Worm (Caenorhabditis elegans) whole organism, young adult: ENCODE results near the gene R12B2.2.

Experiments
- B0019.2 ChIP-seq: fragments of 200-800 bp; sonication (Bioruptor generic); conservative IDR thresholded peaks from 2 replicates; pipeline ENCODE4 v1.3.6; 2022; ENCODE audit warnings: missing genetic modification reagents, missing genetic modification characterization, missing compliant biosample characterization
- B0261.1 ChIP-seq: sonication (generic microtip); optimal IDR thresholded peaks from 2 replicates; lab custom pipeline; 2016; ENCODE audit warnings: mild to moderate bottlenecking, missing genetic modification characterization, moderate library complexity, missing compliant biosample characterization
- C06A6.2 ChIP-seq: fragments of 200-800 bp; sonication (Bioruptor generic); conservative IDR thresholded peaks from 2 replicates; pipeline ENCODE4 v1.3.6; 2022; ENCODE audit warnings: missing genetic modification characterization, missing compliant biosample characterization
- C17E4.6 ChIP-seq: fragments of 200-800 bp; sonication (Bioruptor generic); IDR thresholded peaks from 2 replicates; pipeline ENCODE4 v1.3.6; 2022; ENCODE audit warnings: missing genetic modification reagents, missing genetic modification characterization, missing compliant biosample characterization
- F10E7.11 ChIP-seq: sonication (generic microtip); optimal IDR thresholded peaks from 2 replicates; lab custom pipeline; 2017; ENCODE audit warnings: mild to moderate bottlenecking, missing genetic modification characterization, moderate library complexity, missing compliant biosample characterization
- F23B12.7 ChIP-seq: sonication (generic microtip); optimal IDR thresholded peaks from 2 replicates; lab custom pipeline; 2017; ENCODE audit warnings: missing genetic modification characterization, mild to moderate bottlenecking, missing compliant biosample characterization, antibody characterized with exemption, moderate library complexity; ENCODE audit not compliant: insufficient read depth
- F49E8.2 ChIP-seq: sonication (generic microtip); optimal IDR thresholded peaks from 3 replicates; lab custom pipeline; 2017; ENCODE audit warnings: missing genetic modification characterization, mild to moderate bottlenecking, missing compliant biosample characterization, antibody characterized with exemption, moderate library complexity; ENCODE audit not compliant: insufficient read depth
- F55B11.4 ChIP-seq: sonication (generic microtip); optimal IDR thresholded peaks from 2 replicates; lab custom pipeline; 2016; ENCODE audit warnings: missing compliant biosample characterization, missing genetic modification characterization, borderline replicate concordance; ENCODE audit not compliant: insufficient read depth
- F57C9.4 ChIP-seq: sonication (generic microtip); optimal IDR thresholded peaks from 2 replicates; lab custom pipeline; 2017; ENCODE audit warnings: mild to moderate bottlenecking, missing genetic modification characterization, missing compliant biosample characterization
- K11D2.4 ChIP-seq: fragments of 200-800 bp; sonication (Bioruptor generic); IDR thresholded peaks from 2 replicates; pipeline ENCODE4 v1.3.6; 2022; ENCODE audit warnings: missing genetic modification reagents, missing genetic modification characterization, missing compliant biosample characterization
- K12H6.12 ChIP-seq: fragments of 200-800 bp; sonication (Bioruptor generic); optimal IDR thresholded peaks from 2 replicates; lab custom pipeline; 2018; ENCODE audit warnings: mild to moderate bottlenecking, missing genetic modification characterization, missing compliant biosample characterization
- T26A5.8 ChIP-seq: sonication (generic microtip); optimal IDR thresholded peaks from 2 replicates; lab custom pipeline; 2016; ENCODE audit warnings: missing genetic modification characterization, missing compliant biosample characterization
- Y53F4B.3 ChIP-seq: fragments of 200-800 bp; sonication (Bioruptor generic); IDR thresholded peaks from 2 replicates; pipeline ENCODE4 v1.3.6; 2022; ENCODE audit warnings: missing genetic modification reagents, missing genetic modification characterization, missing compliant biosample characterization
- Y56A3A.18 ChIP-seq: fragments of 200-800 bp; sonication (Bioruptor generic); IDR thresholded peaks from 2 replicates; pipeline ENCODE4 v1.3.6; 2022; ENCODE audit warnings: missing genetic modification reagents, missing genetic modification characterization, missing compliant biosample characterization
- Y79H2A.3 ChIP-seq: fragments of 200-800 bp; sonication (Bioruptor generic); conservative IDR thresholded peaks from 2 replicates; pipeline ENCODE4 v1.3.6; 2022; ENCODE audit warnings: missing genetic modification reagents, missing genetic modification characterization, missing compliant biosample characterization
- aptf-2 ChIP-seq: fragments of 200-800 bp; sonication (Bioruptor generic); conservative IDR thresholded peaks from 2 replicates; pipeline ENCODE4 v1.3.6; 2022; ENCODE audit warnings: missing genetic modification reagents, missing genetic modification characterization, missing compliant biosample characterization
- bed-2 ChIP-seq: fragments of 200-800 bp; sonication (Bioruptor generic); IDR thresholded peaks from 2 replicates; pipeline ENCODE4 v1.3.6; 2022; ENCODE audit warnings: missing genetic modification reagents, missing genetic modification characterization, missing compliant biosample characterization
- cebp-2 ChIP-seq: fragments of 200-800 bp; sonication (Bioruptor generic); IDR thresholded peaks from 2 replicates; pipeline ENCODE4 v1.3.6; 2022; ENCODE audit warnings: missing genetic modification characterization, missing compliant biosample characterization
- chd-7 ChIP-seq: sonication (generic microtip); optimal IDR thresholded peaks from 2 replicates; lab custom pipeline; 2016; ENCODE audit warnings: mild to moderate bottlenecking, missing genetic modification characterization, moderate library complexity, missing compliant biosample characterization
- dox-1 ChIP-seq: fragments of 200-800 bp; sonication (Bioruptor generic); IDR thresholded peaks from 2 replicates; pipeline ENCODE4 v1.3.6; 2022; ENCODE audit warnings: missing genetic modification reagents, missing genetic modification characterization, missing compliant biosample characterization
- efl-1 ChIP-seq: fragments of 150-350 bp; optimal IDR thresholded peaks from 2 replicates; lab custom pipeline; 2014; ENCODE audit warnings: missing biosample characterization, missing genetic modification reagents, missing genetic modification characterization
- egl-44 ChIP-seq: fragments of 200-800 bp; sonication (Bioruptor generic); IDR thresholded peaks from 2 replicates; pipeline ENCODE4 v1.3.6; 2022; ENCODE audit warnings: missing genetic modification reagents, missing genetic modification characterization, missing compliant biosample characterization
- ekl-4 ChIP-seq: fragments of 200-800 bp; sonication (Bioruptor generic); IDR thresholded peaks from 2 replicates; pipeline ENCODE4 v1.3.6; 2022; ENCODE audit warnings: missing genetic modification reagents, missing genetic modification characterization, missing compliant biosample characterization
- ets-4 ChIP-seq: fragments of 200-800 bp; sonication (Bioruptor generic); optimal IDR thresholded peaks from 2 replicates; lab custom pipeline; 2018; ENCODE audit warnings: mild to moderate bottlenecking, missing genetic modification characterization, missing compliant biosample characterization
- fkh-3 ChIP-seq: sonication (generic microtip); optimal IDR thresholded peaks from 2 replicates; lab custom pipeline; 2016; ENCODE audit warnings: mild to moderate bottlenecking, missing genetic modification characterization, missing compliant biosample characterization
- let-526 ChIP-seq: fragments of 200-800 bp; sonication (Bioruptor generic); IDR thresholded peaks from 2 replicates; pipeline ENCODE4 v1.3.6; 2022; ENCODE audit warnings: missing genetic modification reagents, missing genetic modification characterization, missing compliant biosample characterization
- lin-26 ChIP-seq: fragments of 200-800 bp; sonication (Bioruptor generic); IDR thresholded peaks from 2 replicates; pipeline ENCODE4 v1.3.6; 2022; ENCODE audit warnings: missing genetic modification reagents, missing genetic modification characterization, missing compliant biosample characterization
- lin-54 ChIP-seq: fragments of 200-800 bp; sonication (Bioruptor generic); optimal IDR thresholded peaks from 2 replicates; lab custom pipeline; 2018; ENCODE audit warnings: mild to moderate bottlenecking, missing genetic modification characterization, missing compliant biosample characterization
- lsl-1 ChIP-seq: fragments of 200-800 bp; sonication (Bioruptor generic); optimal IDR thresholded peaks from 2 replicates; lab custom pipeline; 2018; ENCODE audit warnings: mild to moderate bottlenecking, missing genetic modification characterization, moderate library complexity, missing compliant biosample characterization
- madf-3 ChIP-seq: fragments of 200-800 bp; sonication (Bioruptor generic); IDR thresholded peaks from 2 replicates; pipeline ENCODE4 v1.3.6; 2022; ENCODE audit warnings: missing genetic modification reagents, missing genetic modification characterization, missing compliant biosample characterization
- madf-6 ChIP-seq: fragments of 200-800 bp; sonication (Bioruptor generic); IDR thresholded peaks from 2 replicates; pipeline ENCODE4 v1.3.6; 2022; ENCODE audit warnings: missing genetic modification reagents, missing genetic modification characterization, missing compliant biosample characterization
- nfya-1 ChIP-seq: sonication (generic microtip); optimal IDR thresholded peaks from 2 replicates; lab custom pipeline; 2017; ENCODE audit warnings: antibody characterized with exemption, missing compliant biosample characterization, missing genetic modification characterization, borderline replicate concordance; ENCODE audit not compliant: insufficient read depth
- nhr-120 ChIP-seq: fragments of 200-800 bp; sonication (Bioruptor generic); IDR thresholded peaks from 2 replicates; pipeline ENCODE4 v1.3.6; 2022; ENCODE audit warnings: missing genetic modification characterization, missing compliant biosample characterization
- rcor-1 ChIP-seq: fragments of 200-800 bp; sonication (Bioruptor generic); IDR thresholded peaks from 2 replicates; pipeline ENCODE4 v1.3.6; 2022; ENCODE audit warnings: missing genetic modification reagents, missing genetic modification characterization, missing compliant biosample characterization
- rec-8 ChIP-seq, 2 experiments: sonication (generic microtip); optimal IDR thresholded peaks; 2 replicates each; lab custom pipeline; 2016; ENCODE audit warnings: mild to moderate bottlenecking in 2 of 2, missing genetic modification characterization in 2 of 2, missing genetic modification reagents in 2 of 2, missing genotype in 2 of 2, missing biosample characterization in 1 of 2, missing compliant biosample characterization in 1 of 2, moderate library complexity in 1 of 2
- repo-1 ChIP-seq: sonication (generic microtip); optimal IDR thresholded peaks from 2 replicates; lab custom pipeline; 2017; ENCODE audit warnings: mild to moderate bottlenecking, missing genetic modification characterization, missing compliant biosample characterization
- rpc-1 ChIP-seq, 2 experiments: fragments of 150-350 bp in 1 of 2; sonication (generic microtip) in 1 of 2; optimal IDR thresholded peaks; 2 replicates each; lab custom pipeline; 2014 to 2018; ENCODE audit warnings: missing biosample characterization in 1 of 2, missing genetic modification characterization in 1 of 2, missing genetic modification reagents in 1 of 2, missing genotype in 1 of 2
- sea-2 ChIP-seq: fragments of 200-800 bp; sonication (Bioruptor generic); IDR thresholded peaks from 2 replicates; pipeline ENCODE4 v1.3.6; 2022; ENCODE audit warnings: missing genetic modification characterization, missing compliant biosample characterization
- snpc-1.3 ChIP-seq: sonication (generic microtip); optimal IDR thresholded peaks from 2 replicates; lab custom pipeline; 2017; ENCODE audit warnings: missing genetic modification characterization, mild to moderate bottlenecking, missing compliant biosample characterization, antibody characterized with exemption, moderate library complexity, missing genotype, missing genetic modification reagents; ENCODE audit not compliant: insufficient read depth
- snpc-4 ChIP-seq, 5 experiments: fragments of 150-350 bp in 1 of 5; sonication (generic microtip) in 4 of 5; optimal IDR thresholded peaks; 2 replicates each; lab custom pipeline; 2014 to 2018; ENCODE audit warnings: missing genetic modification characterization in 5 of 5, missing biosample characterization in 3 of 5, antibody characterized with exemption in 2 of 5, mild to moderate bottlenecking in 2 of 5, missing compliant biosample characterization in 2 of 5, missing genotype in 2 of 5, moderate library complexity in 2 of 5, missing genetic modification reagents in 1 of 5
- somi-1 ChIP-seq: fragments of 200-800 bp; sonication (Bioruptor generic); optimal IDR thresholded peaks from 2 replicates; lab custom pipeline; 2018; ENCODE audit warnings: mild to moderate bottlenecking, missing genetic modification characterization, missing compliant biosample characterization
- unc-130 ChIP-seq: sonication (generic microtip); optimal IDR thresholded peaks from 2 replicates; lab custom pipeline; 2016; ENCODE audit warnings: missing genetic modification reagents, missing genetic modification characterization, missing compliant biosample characterization
- unc-62 ChIP-seq: fragments of 150-350 bp; optimal IDR thresholded peaks from 2 replicates; lab custom pipeline; 2014; ENCODE audit warnings: missing biosample characterization, missing genetic modification reagents, missing genetic modification characterization
- ztf-3 ChIP-seq: fragments of 200-800 bp; sonication (Bioruptor generic); optimal IDR thresholded peaks from 2 replicates; lab custom pipeline; 2018; ENCODE audit warnings: mild to moderate bottlenecking, missing genetic modification characterization, missing compliant biosample characterization

The R12B2.2 gene

ce11 chrIII:5790550-5790949 is 16.3 kb upstream of the R12B2.2 start, which contains the start of gene rev-3:
rev-3 (minus strand) TSS chrIII:5790650.
- TF ChIP-seq ekl-4 (GFP tag; lab: Robert Waterston, UW) (no peak), lsl-1 (peak; percentile 37)

DNA sequence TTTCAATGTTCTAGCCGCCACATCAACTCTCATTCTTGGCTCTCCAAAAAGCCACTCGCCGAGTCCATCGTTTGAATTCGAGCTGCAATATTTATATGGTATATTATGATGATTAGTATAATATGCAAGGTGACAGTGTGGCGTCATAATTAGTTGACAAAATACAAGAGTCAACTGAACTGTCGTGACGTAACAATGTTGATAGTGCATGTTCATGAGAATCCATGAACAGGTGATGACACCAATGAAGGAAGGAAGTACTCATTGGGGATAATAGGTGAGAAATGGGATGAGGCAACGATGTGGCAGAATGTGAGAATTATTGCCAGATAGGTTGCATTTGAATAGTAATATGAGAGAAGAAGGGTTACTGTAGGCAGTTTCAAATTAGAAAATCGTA is 11.8 kb upstream of the R12B2.2 start:
- TF ChIP-seq rcor-1 (no peak), unc-130 (no peak), B0261.1 (tag; lab: Kevin White, UChicago) (no peak), F23B12.7 (tag; lab: Kevin White, UChicago) (no peak), bed-2 (no peak), fkh-3 (tag; lab: Kevin White, UChicago) (no peak), Y53F4B.3 (GFP tag; lab: Robert Waterston, UW) (no peak), rpc-1 (optimal IDR thresholded peaks at IDR 0.05; lab: Kevin White, UChicago) (no peak), rpc-1 (tag; optimal IDR thresholded peaks at IDR 0.05; lab: Kevin White, UChicago) (no peak), F10E7.11 (tag; lab: Kevin White, UChicago) (no peak), egl-44 (GFP tag; lab: Robert Waterston, UW) (no peak), nhr-120 (no peak), sea-2 (GFP tag; lab: Robert Waterston, UW) (no peak), chd-7 (no peak), repo-1 (tag; lab: Kevin White, UChicago) (no peak), C17E4.6 (no peak), snpc-4 (GFP tag; optimal IDR thresholded peaks at IDR 0.05; lab: Kevin White, UChicago) (no peak), snpc-4 (tag; optimal IDR thresholded peaks at IDR 0.05; lab: Kevin White, UChicago) (no peak)

- no peak for TF ChIP-seq efl-1 (GFP tag; lab: Kevin White, UChicago)
- TF ChIP-seq K11D2.4 (GFP tag; lab: Robert Waterston, UW), result no peak
- no peak for TF ChIP-seq sea-2 (GFP tag; lab: Robert Waterston, UW)
- no peak for TF ChIP-seq madf-3 (GFP tag; lab: Robert Waterston, UW)
- TF ChIP-seq snpc-1.3, result no peak
- no peak for TF ChIP-seq F49E8.2 (tag; lab: Kevin White, UChicago)
- TF ChIP-seq unc-62 (GFP tag; lab: Kevin White, UChicago), result no peak
- no peak for TF ChIP-seq bed-2
- no peak for TF ChIP-seq F57C9.4 (tag; lab: Kevin White, UChicago)
- TF ChIP-seq T26A5.8 (tag; lab: Kevin White, UChicago), result no peak
- TF ChIP-seq somi-1 (GFP tag; lab: Kevin White, UChicago), result no peak
- TF ChIP-seq Y79H2A.3, result no peak
- TF ChIP-seq F55B11.4 (tag; lab: Kevin White, UChicago), result no peak
- TF ChIP-seq B0019.2, result no peak
- TF ChIP-seq rcor-1, result no peak
- no peak for TF ChIP-seq K12H6.12 (tag; lab: Kevin White, UChicago)
- TF ChIP-seq aptf-2 (GFP tag; lab: Robert Waterston, UW), result no peak
- no peak for TF ChIP-seq nfya-1 (tag; lab: Kevin White, UChicago)
- TF ChIP-seq lin-26, result no peak
Observed at ce11 chrIII:5798747-5799146, 8.1 kb upstream of the R12B2.2 start, which contains the start of gene ceh-10. ceh-10 (plus strand) TSS chrIII:5799047.

DNA sequence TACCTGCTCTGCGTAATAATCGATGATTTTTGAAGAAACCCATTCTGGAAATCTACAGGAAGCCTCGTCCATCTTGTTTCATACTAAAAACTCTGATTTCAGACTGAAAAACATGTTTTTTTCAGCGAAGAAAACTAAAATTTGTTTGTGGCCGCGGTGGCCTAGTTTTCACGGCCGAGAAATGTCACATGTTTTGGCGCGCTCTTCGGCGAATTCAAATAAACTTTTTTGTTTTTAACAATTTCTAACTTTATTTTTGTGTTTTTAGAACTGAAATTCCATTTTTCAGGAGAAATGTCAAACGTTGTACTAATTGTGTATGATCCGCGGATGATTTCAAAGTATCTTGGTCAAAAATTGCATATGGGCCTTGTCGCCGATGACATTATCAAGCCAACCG is 3.8 kb upstream of the R12B2.2 start, which contains the start of the genes polq-1 and him-10:
Gene polq-1 (minus strand): TSS at position 190 of the 400 bp plus-strand sequence.
Gene him-10 (plus strand): TSS at position 290 of the 400 bp plus-strand sequence.
- TF ChIP-seq ets-4 (GFP tag; lab: Kevin White, UChicago), result no peak
- TF ChIP-seq Y56A3A.18 (GFP tag; lab: Robert Waterston, UW), result no peak
- peak; percentile 56 for TF ChIP-seq dox-1 (GFP tag; lab: Robert Waterston, UW)
- TF ChIP-seq C06A6.2 (GFP tag; lab: Robert Waterston, UW), result no peak
- TF ChIP-seq lin-26, result no peak
- peak; percentile 38; the same call in 1 of the 2 replicates for TF ChIP-seq madf-6 (GFP tag; lab: Robert Waterston, UW)
- no peak for TF ChIP-seq let-526 (GFP tag; lab: Robert Waterston, UW)
- no peak for TF ChIP-seq cebp-2 (GFP tag; lab: Robert Waterston, UW)
- no peak for TF ChIP-seq ztf-3 (GFP tag; lab: Kevin White, UChicago)
- peak; percentile 40 for TF ChIP-seq unc-130
- no peak for TF ChIP-seq rec-8 (tag; optimal IDR thresholded peaks at IDR 0.05; lab: Kevin White, UChicago)
- TF ChIP-seq lin-54, result peak; percentile 54
- no peak for TF ChIP-seq B0261.1 (tag; lab: Kevin White, UChicago)
